Worm (Caenorhabditis elegans): ENCODE data around the gene F14H12.8.

The F14H12.8 gene

DNA sequence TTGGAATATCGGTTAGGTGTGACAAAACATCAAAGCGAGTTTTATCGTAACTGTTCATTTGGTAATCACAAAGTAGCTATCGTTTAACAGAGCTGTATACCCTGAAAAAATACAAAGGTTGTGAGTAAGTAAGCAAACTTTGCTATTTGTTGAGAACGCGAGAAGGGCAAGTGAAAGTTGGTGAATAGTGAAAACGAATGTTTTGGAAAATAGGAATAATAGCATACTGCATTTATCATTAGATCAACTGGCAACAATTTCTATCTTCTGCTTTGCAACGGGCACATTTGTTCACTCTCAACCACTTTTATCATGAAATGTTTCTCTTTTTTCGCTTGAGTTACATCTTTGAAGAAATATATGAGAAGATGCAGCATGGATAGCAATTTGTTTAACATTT, 36.0 kb downstream of the F14H12.8 start, which contains the start of gene C24A8.5:
Gene C24A8.5, minus strand, starts transcription at position 101 of the 400 bp plus-strand sequence.
- no peak for TF ChIP-seq snpc-4 (tag; optimal IDR thresholded peaks at IDR 0.05)
- no peak for TF ChIP-seq unc-39 (tag; optimal IDR thresholded peaks at IDR 0.05)
- no peak for TF ChIP-seq unc-55 (GFP tag; optimal IDR thresholded peaks at IDR 0.05)
- no peak for TF ChIP-seq nhr-25 (tag; optimal IDR thresholded peaks at IDR 0.05)
- TF ChIP-seq aly-2 (tag; optimal IDR thresholded peaks at IDR 0.05): no peak
- TF ChIP-seq sem-4 (tag; optimal IDR thresholded peaks at IDR 0.05): no peak
- TF ChIP-seq Y55F3AM.14 (GFP tag; optimal IDR thresholded peaks at IDR 0.05): no peak
- no peak for TF ChIP-seq crh-2 (tag; optimal IDR thresholded peaks at IDR 0.05)
- no peak for TF ChIP-seq unc-62 (GFP tag; optimal IDR thresholded peaks at IDR 0.05)
- TF ChIP-seq lin-11 (tag; optimal IDR thresholded peaks at IDR 0.05): no peak
- TF ChIP-seq ztf-1 (GFP tag; conservative IDR thresholded peaks at IDR 0.05): no peak

DNA sequence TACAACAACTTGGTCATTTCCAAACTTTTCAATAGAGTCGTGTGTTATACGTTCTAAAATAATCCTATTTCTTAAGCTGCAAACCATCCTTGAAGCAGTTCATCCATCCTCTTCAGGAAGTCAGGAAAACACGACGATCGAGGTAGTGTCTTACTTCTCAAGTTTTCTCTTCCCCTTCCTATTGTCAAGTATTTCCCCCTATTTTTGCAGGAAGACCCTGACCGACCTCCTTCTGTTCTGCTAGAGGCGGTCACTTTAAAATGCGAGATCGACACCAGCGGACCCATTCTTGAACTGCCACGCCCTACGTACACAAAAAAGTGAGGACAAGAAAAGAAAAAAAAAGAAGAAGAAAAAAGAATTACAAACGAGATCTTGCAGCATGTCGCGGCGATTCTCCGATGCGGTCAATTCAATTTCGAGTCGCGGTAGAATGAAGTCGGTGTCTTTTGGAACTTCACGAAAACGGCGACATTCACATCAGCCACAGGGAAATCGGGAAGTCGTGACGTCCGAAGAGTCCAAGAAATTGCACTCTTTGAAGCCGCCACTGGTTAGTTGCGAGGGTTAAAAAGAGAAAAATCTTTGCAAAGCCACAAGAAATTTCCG, 41.8 kb downstream of the F14H12.8 start:
- no peak for TF ChIP-seq aly-2 (tag; optimal IDR thresholded peaks at IDR 0.05)
- TF ChIP-seq ceh-16 (tag; optimal IDR thresholded peaks at IDR 0.05): no peak
- TF ChIP-seq ZK546.5 (tag; optimal IDR thresholded peaks at IDR 0.05): no peak
- no peak for TF ChIP-seq unc-39 (tag; optimal IDR thresholded peaks at IDR 0.05)

DNA sequence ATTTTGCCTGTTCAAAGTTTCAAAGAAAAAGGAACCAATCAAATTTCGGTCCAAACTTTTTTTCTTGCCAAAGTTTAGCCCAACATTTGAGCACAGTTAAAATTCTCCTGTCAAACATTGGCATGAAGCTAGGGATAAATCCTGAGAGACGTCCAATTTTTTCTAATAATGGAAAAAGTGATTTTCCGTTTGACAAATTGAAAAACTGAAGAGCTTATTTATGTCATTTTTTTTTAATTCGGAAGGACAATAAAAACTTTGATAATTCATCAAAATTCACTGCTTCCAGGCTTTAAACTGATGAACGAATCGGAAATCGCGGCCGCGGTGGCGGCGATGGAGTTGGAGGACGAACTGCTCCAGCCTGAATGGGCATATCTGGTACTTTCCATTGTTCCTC, 44.2 kb downstream of the F14H12.8 start, which contains the start of gene dop-6:
Gene dop-6, plus strand, starts transcription at position 301 of the 400 bp plus-strand sequence.
- no peak for TF ChIP-seq ztf-11 (tag; optimal IDR thresholded peaks at IDR 0.05)
- TF ChIP-seq sem-4 (tag; optimal IDR thresholded peaks at IDR 0.05): no peak
- TF ChIP-seq unc-62 (GFP tag; optimal IDR thresholded peaks at IDR 0.05): no peak
- TF ChIP-seq zag-1 (tag; optimal IDR thresholded peaks at IDR 0.05): no peak
- no peak for TF ChIP-seq nhr-237 (tag; optimal IDR thresholded peaks at IDR 0.05)
- TF ChIP-seq elt-3 (tag; optimal IDR thresholded peaks at IDR 0.05): no peak
- TF ChIP-seq ama-1 (optimal IDR thresholded peaks at IDR 0.05): no peak
- TF ChIP-seq alr-1 (tag; optimal IDR thresholded peaks at IDR 0.05): no peak
- TF ChIP-seq mbf-1 (tag; optimal IDR thresholded peaks at IDR 0.05): no peak
- TF ChIP-seq snpc-4 (tag; optimal IDR thresholded peaks at IDR 0.05): no peak
- TF ChIP-seq lin-11 (tag; optimal IDR thresholded peaks at IDR 0.05): no peak
- TF ChIP-seq blmp-1 (tag; optimal IDR thresholded peaks at IDR 0.05; ENCODE audit: insufficient read depth): no peak
- no peak for TF ChIP-seq unc-39 (tag; optimal IDR thresholded peaks at IDR 0.05)

DNA sequence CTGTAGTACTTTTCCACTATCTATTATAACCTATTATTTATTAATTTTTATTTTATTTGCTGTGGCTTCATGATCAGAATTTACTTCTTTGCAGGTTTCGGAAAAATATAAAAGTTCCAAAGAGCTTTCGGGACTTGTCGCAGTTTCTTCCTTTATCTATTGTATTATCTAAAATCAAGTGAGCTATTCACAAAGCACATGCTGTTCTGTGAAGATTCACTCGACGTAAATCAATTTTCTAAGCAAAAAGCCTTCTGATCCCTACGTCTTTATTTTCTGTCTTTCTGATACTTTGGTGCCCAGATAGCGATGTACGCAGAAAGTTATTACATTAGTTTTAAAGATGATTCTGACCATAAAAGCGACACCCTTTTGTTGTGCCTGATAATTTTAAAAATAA, 47.7 kb downstream of the F14H12.8 start:
- no peak for TF ChIP-seq blmp-1 (tag; optimal IDR thresholded peaks at IDR 0.05; ENCODE audit: insufficient read depth)
- no peak for TF ChIP-seq snpc-4 (tag; optimal IDR thresholded peaks at IDR 0.05)
- TF ChIP-seq sma-9 (GFP tag; optimal IDR thresholded peaks at IDR 0.05): peak; percentile 20
- TF ChIP-seq sma-9 (tag; optimal IDR thresholded peaks at IDR 0.05): no peak
- TF ChIP-seq nhr-25 (tag; optimal IDR thresholded peaks at IDR 0.05): no peak
- TF ChIP-seq nhr-21 (tag; optimal IDR thresholded peaks at IDR 0.05): no peak
- TF ChIP-seq zag-1 (tag; optimal IDR thresholded peaks at IDR 0.05): no peak

DNA sequence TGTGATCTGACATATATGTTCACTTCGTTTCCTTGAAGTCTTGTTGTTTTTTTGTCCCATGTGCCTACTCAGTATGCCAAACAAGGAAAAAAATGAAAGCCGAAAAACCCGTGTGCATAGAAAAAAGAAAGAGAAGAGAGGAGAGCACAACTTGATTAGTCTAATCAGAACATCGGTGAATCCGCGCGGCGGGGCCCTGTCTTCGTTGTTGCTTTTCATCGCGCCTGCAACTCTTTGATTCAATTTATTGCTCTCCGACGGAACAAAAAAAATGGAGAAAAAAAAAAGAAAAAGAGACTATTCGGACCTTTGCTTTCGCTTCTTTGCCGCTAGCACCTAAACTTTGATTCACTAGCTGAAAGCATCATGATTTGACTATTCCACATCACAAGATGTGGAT, 49.8 kb downstream of the F14H12.8 start:
- TF ChIP-seq sem-4 (tag; optimal IDR thresholded peaks at IDR 0.05) (peak; percentile 5), mdl-1 (tag; optimal IDR thresholded peaks at IDR 0.05) (no peak), nhr-10 (tag; optimal IDR thresholded peaks at IDR 0.05) (no peak), F13H6.1 (tag; optimal IDR thresholded peaks at IDR 0.05) (no peak), alr-1 (tag; optimal IDR thresholded peaks at IDR 0.05) (no peak), ztf-1 (GFP tag; conservative IDR thresholded peaks at IDR 0.05) (no peak), nhr-77 (tag; optimal IDR thresholded peaks at IDR 0.05) (no peak)

Measured in whole organism, L2 larva.